Fruit fly (Drosophila melanogaster) whole organism, pupa: Measurements from ENCODE around the gene CG14742.
A peak's percentile ranks its signal among the peaks of the same experiment; 100 is the strongest.

ENCODE experiments used
- CG10348 ChIP-seq: fragments of 200-800 bp; sonication (Bioruptor generic); IDR thresholded peaks from 2 replicates; pipeline ENCODE4 v1.3.6; 2022; ENCODE audit warnings: missing biosample characterization, missing genetic modification characterization
- CG12605 ChIP-seq: fragments of 200-800 bp; sonication (Bioruptor generic); IDR thresholded peaks from 2 replicates; pipeline ENCODE4 v1.3.6; 2022; ENCODE audit warnings: missing biosample characterization, missing genetic modification characterization
- CG13204 ChIP-seq: fragments of 200-800 bp; sonication (Bioruptor generic); optimal IDR thresholded peaks from 2 replicates; lab custom pipeline; 2018; ENCODE audit warnings: missing biosample characterization, mild to moderate bottlenecking, missing genetic modification characterization, moderate library complexity
- CG14655 ChIP-seq: fragments of 200-800 bp; sonication (Bioruptor generic); optimal IDR thresholded peaks from 3 replicates; lab custom pipeline; 2017; ENCODE audit warnings: mild to moderate bottlenecking, missing biosample characterization, missing genetic modification reagents, missing genetic modification characterization
- CG15710 ChIP-seq: fragments of 200-800 bp; sonication (Bioruptor generic); optimal IDR thresholded peaks from 2 replicates; lab custom pipeline; 2018; ENCODE audit warnings: missing biosample characterization, mild to moderate bottlenecking, missing genetic modification characterization, moderate library complexity
- CG17806 ChIP-seq: fragments of 200-800 bp; sonication (Bioruptor generic); optimal IDR thresholded peaks from 2 replicates; lab custom pipeline; 2018; ENCODE audit warnings: missing biosample characterization, mild to moderate bottlenecking, missing genetic modification characterization, moderate library complexity
- CG32121 ChIP-seq: fragments of 200-800 bp; sonication (Bioruptor generic); IDR thresholded peaks from 2 replicates; pipeline ENCODE4 v1.3.6; 2022; ENCODE audit warnings: missing biosample characterization, missing genetic modification characterization
- CG34367 ChIP-seq: fragments of 200-800 bp; sonication (Bioruptor generic); optimal IDR thresholded peaks from 2 replicates; lab custom pipeline; 2018; ENCODE audit warnings: missing biosample characterization, mild to moderate bottlenecking, missing genetic modification characterization
- CG4496 ChIP-seq: fragments of 200-800 bp; sonication (Bioruptor generic); IDR thresholded peaks from 3 replicates; pipeline ENCODE4 v1.3.6; 2022; ENCODE audit warnings: missing biosample characterization, missing genetic modification characterization
- CG8159 ChIP-seq: fragments of 200-800 bp; sonication (Bioruptor generic); optimal IDR thresholded peaks from 3 replicates; lab custom pipeline; 2018; ENCODE audit warnings: missing biosample characterization, mild to moderate bottlenecking, missing genetic modification characterization, moderate library complexity
- CG8301 ChIP-seq: fragments of 200-800 bp; sonication (Bioruptor generic); optimal IDR thresholded peaks from 2 replicates; lab custom pipeline; 2018; ENCODE audit warnings: missing biosample characterization, mild to moderate bottlenecking, missing genetic modification characterization
- CG9948 ChIP-seq: fragments of 200-800 bp; sonication (Bioruptor generic); optimal IDR thresholded peaks from 2 replicates; lab custom pipeline; 2018; ENCODE audit warnings: missing biosample characterization, mild to moderate bottlenecking, missing genetic modification characterization, moderate library complexity
- D1 ChIP-seq: fragments of 200-800 bp; sonication (Bioruptor generic); optimal IDR thresholded peaks from 2 replicates; lab custom pipeline; 2018; ENCODE audit warnings: missing biosample characterization, mild to moderate bottlenecking, missing genetic modification characterization, moderate library complexity
- EcR ChIP-seq: fragments of 200-800 bp; sonication (Bioruptor generic); optimal IDR thresholded peaks from 3 replicates; lab custom pipeline; 2019; ENCODE audit warnings: missing biosample characterization, missing genetic modification characterization, mild to moderate bottlenecking, moderate library complexity, missing genetic modification reagents
- Pif1A ChIP-seq: fragments of 200-800 bp; sonication (Bioruptor generic); optimal IDR thresholded peaks from 3 replicates; lab custom pipeline; 2016; ENCODE audit warnings: missing biosample characterization, missing genetic modification characterization
- Snoo ChIP-seq: fragments of 200-800 bp; sonication (Bioruptor generic); optimal IDR thresholded peaks from 3 replicates; lab custom pipeline; 2017; ENCODE audit warnings: missing biosample characterization, mild to moderate bottlenecking, missing genetic modification characterization, inconsistent platforms
- fd96Ca ChIP-seq: fragments of 200-800 bp; sonication (Bioruptor generic); IDR thresholded peaks from 3 replicates; pipeline ENCODE4 v1.3.6; 2022; ENCODE audit warnings: missing biosample characterization, missing genetic modification characterization
- gl ChIP-seq: fragments of 200-800 bp; sonication (Bioruptor generic); optimal IDR thresholded peaks from 2 replicates; lab custom pipeline; 2018; ENCODE audit warnings: missing biosample characterization, mild to moderate bottlenecking, missing genetic modification characterization
- rn ChIP-seq: fragments of 200-800 bp; sonication (Bioruptor generic); IDR thresholded peaks from 2 replicates; pipeline ENCODE4 v1.3.6; 2022; ENCODE audit warnings: missing biosample characterization, missing genetic modification characterization

Gene CG14742

DNA sequence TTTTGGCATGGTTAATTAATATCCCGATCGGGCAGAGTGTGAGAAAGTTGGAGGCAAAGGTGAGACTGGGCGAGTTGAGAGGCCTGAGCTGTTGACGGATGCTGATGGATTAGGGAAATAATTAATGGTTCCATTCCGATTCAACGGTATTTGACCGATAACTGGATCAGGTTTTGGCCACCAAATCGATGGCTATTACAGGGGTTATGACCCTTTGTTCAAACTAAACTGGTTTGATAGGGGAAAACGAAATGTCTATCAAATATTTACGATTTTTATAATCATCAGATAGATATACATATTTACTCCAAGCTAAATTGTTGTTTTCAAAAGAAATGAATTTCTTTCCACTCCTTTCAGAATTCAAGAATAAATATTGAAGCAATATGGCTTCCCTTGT is 44.1 kb downstream of the CG14742 start, which contains the start of the genes CG44037 and svp:
TSS of gene CG44037 (plus strand) at position 301 of the 400 bp plus-strand sequence.
TSS of gene svp (plus strand) at position 301 of the 400 bp plus-strand sequence.
- TF ChIP-seq CG12605 (GFP tag; lab: Robert Waterston, UW) = no peak
- no peak for TF ChIP-seq CG8159

dm6 chr3R:12259013-12259412 is 44.7 kb downstream of the CG14742 start:
- TF ChIP-seq CG14655 (GFP tag; lab: Kevin White, UChicago) = no peak
- peak; percentile 30 for TF ChIP-seq EcR (GFP tag; lab: Kevin White, UChicago)

DNA sequence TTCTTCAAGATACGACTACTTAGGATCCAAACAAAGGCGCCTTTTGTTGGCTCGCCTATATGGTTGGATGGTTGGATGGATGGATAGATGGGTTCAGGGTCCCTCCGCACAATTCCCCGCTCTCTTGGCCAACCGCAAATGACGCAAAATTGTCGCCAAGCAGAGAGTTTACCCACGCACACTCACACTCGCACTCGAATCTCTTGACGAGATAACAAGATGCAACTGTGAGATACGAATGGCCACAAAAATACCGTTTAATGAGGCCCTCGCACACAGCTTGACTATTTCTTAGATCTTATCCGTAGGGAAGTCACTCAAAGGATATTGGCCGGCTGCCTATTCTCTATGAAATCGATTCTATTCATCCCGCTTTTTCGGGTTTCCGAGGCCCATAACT is 45.5 kb downstream of the CG14742 start:
- TF ChIP-seq D1 (tag; lab: Kevin White, UChicago) (no peak), CG14655 (GFP tag; lab: Kevin White, UChicago) (no peak), CG32121 (GFP tag; lab: Robert Waterston, UW) (no peak), CG10348 (GFP tag; lab: Robert Waterston, UW) (no peak), CG4496 (GFP tag; lab: Robert Waterston, UW) (no peak), Snoo (no peak), CG34367 (tag; lab: Kevin White, UChicago) (no peak), Pif1A (no peak), CG15710 (tag; lab: Kevin White, UChicago) (no peak), fd96Ca (GFP tag; lab: Robert Waterston, UW) (no peak), CG17806 (tag; lab: Kevin White, UChicago) (no peak), CG9948 (no peak), CG8301 (tag; lab: Kevin White, UChicago) (no peak), rn (GFP tag; lab: Robert Waterston, UW) (no peak), gl (no peak), EcR (GFP tag; lab: Kevin White, UChicago) (no peak)

dm6 chr3R:12260669-12261068 is 46.4 kb downstream of the CG14742 start, which contains the start of gene CG44038:
Gene CG44038, plus strand, starts transcription at chr3R:12260969.
- TF ChIP-seq CG9948 (no peak), Pif1A (no peak), CG14655 (GFP tag; lab: Kevin White, UChicago) (no peak), D1 (tag; lab: Kevin White, UChicago) (no peak), CG13204 (GFP tag; lab: Kevin White, UChicago) (no peak), CG8301 (tag; lab: Kevin White, UChicago) (no peak), CG4496 (GFP tag; lab: Robert Waterston, UW) (no peak), CG12605 (GFP tag; lab: Robert Waterston, UW) (no peak), CG17806 (tag; lab: Kevin White, UChicago) (no peak), CG10348 (GFP tag; lab: Robert Waterston, UW) (no peak), EcR (GFP tag; lab: Kevin White, UChicago) (no peak), rn (GFP tag; lab: Robert Waterston, UW) (no peak), fd96Ca (GFP tag; lab: Robert Waterston, UW) (no peak), CG15710 (tag; lab: Kevin White, UChicago) (no peak)
